Fruit fly (Drosophila melanogaster) S2 (cell line): ENCODE measurements around the gene CG17110.

ENCODE experiments used
- CG8478 ChIP-seq: fragments of >200 bp; optimal IDR thresholded peaks from 2 replicates; lab custom pipeline; 2018
- CTCF ChIP-seq, 2 experiments: fragments of >200 bp; optimal IDR thresholded peaks; 2 replicates each; lab custom pipeline; 2018

Gene CG17110

DNA sequence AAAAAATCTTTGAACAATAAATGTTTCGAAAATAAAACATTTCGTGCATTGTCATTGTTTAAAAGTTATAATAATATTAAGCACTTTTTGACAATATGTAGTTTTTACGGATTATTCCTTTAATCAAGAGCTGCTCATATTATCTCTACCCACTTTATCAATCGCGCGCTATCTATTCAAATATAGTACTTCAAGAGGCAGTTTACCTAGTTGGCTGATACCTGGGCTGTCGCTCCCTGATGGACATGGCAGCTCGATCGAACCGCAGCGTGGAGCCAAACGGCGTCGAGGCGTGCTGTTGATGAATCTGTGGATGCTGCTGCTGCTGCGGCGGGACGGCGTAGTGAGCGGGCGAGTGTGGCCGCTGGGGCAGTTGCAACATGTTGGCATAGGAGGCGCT, 31.4 kb upstream of the CG17110 start:
- TF ChIP-seq CTCF (optimal IDR thresholded peaks at IDR 0.05; lab: Kevin White, UChicago) (no peak), CG8478 (lab: Kevin White, UChicago) (no peak)

DNA sequence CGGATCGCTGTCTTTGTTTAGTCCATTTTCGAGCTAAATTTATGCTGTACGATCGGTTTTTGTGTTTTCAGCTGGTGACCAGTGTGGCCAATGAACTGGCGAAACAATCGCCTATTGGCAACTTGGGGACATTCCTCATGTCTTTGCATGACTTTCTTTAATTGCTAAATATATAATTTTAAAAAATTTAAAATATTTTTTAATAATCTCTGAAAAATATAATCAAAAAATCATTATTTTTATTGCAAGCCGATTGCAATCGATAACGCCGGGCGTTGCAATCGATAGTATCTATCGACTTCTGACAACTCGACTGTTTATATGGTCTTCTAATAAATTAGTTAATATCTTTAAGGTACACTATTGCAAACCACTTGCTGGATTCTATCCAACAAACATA, 30.3 kb upstream of the CG17110 start, which contains the start of the genes sav and Ublcp1:
sav (minus strand) TSS at position 96 of the 400 bp plus-strand sequence.
Ublcp1 (plus strand) TSS at position 285 of the 400 bp plus-strand sequence.
- TF ChIP-seq CG8478 (lab: Kevin White, UChicago) (no peak), CTCF (optimal IDR thresholded peaks at IDR 0.05; lab: Kevin White, UChicago) (no peak)

DNA sequence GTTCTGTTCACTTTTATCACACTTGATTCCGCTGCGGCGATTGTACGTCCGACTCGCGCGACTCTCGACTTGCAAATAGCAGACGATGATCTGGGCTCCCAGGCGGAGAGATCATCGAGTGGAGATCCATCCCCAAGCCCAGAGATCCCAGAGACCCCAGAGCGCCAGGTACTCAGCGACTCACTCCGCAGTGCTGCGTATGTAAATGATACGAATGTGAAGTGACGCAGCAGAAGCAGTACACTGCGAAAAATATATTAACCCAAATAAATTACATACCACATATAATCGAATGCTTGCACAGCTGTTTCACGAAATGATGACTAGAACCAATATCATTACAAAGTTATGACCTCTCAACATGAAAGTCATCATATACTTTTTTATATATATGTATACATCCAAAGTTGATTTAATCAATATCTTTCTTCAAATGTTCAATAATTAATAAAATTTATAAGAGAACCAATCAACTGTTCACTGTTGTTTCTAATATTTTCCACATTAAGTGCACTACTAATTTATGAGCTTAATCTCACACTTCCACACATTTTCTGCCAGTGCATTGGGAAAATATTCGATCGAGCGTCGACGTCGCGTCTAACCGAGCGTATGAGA, 24.2 kb upstream of the CG17110 start, which contains the start of gene CG17111:
CG17111 (minus strand) TSS at position 51 of the 618 bp plus-strand sequence.
- TF ChIP-seq CG8478 (lab: Kevin White, UChicago), result no peak
- no peak for TF ChIP-seq CTCF (optimal IDR thresholded peaks at IDR 0.05; lab: Kevin White, UChicago)

DNA sequence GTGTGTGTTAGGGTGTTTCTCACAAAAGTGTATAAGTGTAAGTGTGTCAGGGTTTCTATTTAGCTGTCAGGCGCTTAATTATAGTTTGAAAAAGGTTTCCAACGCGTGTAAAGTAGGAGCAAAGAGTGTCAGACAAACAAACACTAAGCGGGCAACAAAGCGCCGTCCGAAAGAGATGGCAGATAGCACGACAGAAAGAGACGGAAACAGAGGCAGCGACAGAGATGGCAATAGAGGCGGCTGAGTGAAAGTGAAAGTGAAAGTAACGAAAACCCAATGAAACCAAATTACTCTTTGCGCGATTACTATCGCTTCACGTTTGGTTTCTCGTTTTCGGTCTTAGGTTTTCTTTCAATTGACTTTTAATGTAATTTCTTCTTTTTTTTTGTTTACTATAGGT, 17.0 kb upstream of the CG17110 start:
- no peak for TF ChIP-seq CTCF (optimal IDR thresholded peaks at IDR 0.05; lab: Kevin White, UChicago)
- TF ChIP-seq CG8478 (lab: Kevin White, UChicago), result no peak

DNA sequence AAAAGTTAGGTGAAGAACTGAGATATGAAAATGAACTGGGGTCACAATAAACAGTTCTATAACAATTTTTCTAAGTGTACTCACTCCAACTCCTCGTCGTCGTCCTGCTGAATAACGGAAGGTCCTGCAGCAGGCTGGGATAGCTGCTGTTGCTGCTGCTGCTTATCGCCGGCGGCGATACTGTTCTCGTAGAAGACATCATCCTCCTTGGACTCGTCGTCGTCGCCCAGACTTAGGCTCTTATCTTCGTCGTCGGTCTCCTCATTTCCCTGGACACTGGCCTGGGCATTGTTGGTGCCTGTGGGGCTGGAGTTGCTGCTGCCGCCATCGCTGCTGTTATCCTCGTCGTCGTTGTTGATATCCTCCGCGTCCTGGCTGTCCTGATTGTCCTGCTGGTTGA, 10.3 kb upstream of the CG17110 start:
- no peak for TF ChIP-seq CTCF (optimal IDR thresholded peaks at IDR 0.05; lab: Kevin White, UChicago)

DNA sequence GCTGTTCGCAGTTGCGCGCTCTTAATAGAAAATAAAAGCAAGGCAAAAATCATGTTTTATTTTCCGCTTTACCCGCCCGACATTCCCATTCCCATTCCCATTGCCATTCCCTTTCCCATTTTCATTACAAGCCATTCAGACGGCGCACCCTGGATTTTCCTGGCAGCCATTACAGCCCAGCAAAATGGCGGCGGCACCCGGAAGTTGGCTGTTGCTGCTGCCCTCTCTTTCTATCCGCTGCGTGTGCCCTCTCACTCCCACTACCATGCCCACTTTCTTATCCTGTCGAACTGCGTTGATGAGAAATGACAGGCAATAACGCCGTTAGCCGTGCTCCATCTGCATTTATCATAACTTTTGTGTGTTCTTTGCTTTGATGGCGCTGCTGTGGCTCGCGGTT, 3.3 kb upstream of the CG17110 start:
- no peak for TF ChIP-seq CG8478 (lab: Kevin White, UChicago)
- no peak for TF ChIP-seq CTCF (optimal IDR thresholded peaks at IDR 0.05; lab: Kevin White, UChicago)

DNA sequence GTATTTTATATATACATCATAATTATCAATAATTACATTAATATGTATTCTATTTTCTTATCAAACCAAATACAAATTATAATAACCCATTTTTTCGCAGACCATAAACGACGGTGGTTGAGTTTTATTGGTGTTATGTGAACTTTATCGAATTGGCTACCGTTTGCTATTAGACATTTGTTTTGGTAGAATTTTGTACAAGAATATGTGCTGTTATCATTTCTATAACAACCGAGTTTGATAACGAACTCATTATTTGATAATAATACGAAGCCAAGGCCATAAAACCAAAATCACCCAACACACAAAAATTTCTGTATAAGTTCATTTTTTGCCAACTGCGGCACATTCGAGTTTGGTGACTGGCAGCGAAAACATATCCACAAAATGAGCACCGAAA, 3.8 kb downstream of the CG17110 start, which contains the start of gene CG17109:
CG17109 (plus strand) TSS at position 345 of the 400 bp plus-strand sequence.
- no peak for TF ChIP-seq CTCF (optimal IDR thresholded peaks at IDR 0.05; lab: Kevin White, UChicago)
- no peak for TF ChIP-seq CG8478 (lab: Kevin White, UChicago)

DNA sequence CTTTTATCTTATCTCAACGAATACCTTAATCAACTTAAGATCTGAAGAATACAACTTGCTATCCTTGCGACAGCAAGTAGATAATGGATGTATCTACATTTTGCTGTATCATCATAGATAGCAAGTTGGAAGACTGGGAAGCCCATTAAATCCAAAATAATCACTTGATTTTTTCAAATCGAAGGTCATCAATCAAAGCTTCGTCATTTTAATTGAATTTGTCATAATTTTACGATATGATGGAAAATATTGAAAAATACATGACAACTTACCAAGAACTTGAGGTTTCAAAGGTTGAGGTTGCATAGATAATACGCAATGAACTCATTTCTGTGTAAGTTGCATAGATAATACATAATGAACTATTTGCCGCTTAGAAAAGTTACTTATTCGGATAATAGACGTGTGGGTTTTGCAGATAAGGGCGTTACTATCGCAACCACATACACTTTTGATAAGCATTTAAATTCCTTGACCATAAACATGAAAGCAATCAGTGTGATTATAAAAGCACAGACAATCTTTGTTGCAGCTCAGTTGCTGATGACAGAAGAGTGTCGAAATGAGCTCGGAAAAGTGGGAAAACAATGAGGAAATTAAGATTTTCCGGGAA, 5.8 kb downstream of the CG17110 start, which contains the start of gene CG6733:
CG6733 (plus strand) TSS at position 532 of the 613 bp plus-strand sequence.
- TF ChIP-seq CTCF (optimal IDR thresholded peaks at IDR 0.05; lab: Kevin White, UChicago), result no peak
- TF ChIP-seq CG8478 (lab: Kevin White, UChicago), result no peak

DNA sequence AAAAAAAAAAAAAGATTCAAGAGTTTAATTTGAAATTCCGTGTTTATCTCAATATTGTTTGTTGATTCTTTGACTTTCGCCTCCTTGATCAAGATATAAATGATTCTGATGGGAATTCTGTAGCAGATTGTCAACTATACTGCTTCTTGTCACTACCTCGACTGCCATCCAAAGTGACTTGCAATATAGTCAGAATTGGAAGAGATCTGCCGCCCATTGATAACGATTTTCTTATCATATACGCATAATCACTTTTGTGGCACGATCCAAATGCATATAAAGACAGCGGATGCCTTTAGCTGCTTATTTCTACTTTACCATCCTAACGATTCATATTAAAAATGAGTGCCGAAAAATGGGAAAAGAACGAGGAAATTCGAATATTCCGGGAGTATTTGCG, 7.7 kb downstream of the CG17110 start, which contains the start of gene CG6738:
CG6738 (plus strand) TSS at position 301 of the 400 bp plus-strand sequence.
- TF ChIP-seq CG8478 (lab: Kevin White, UChicago) (no peak), CTCF (optimal IDR thresholded peaks at IDR 0.05; lab: Kevin White, UChicago) (no peak)

DNA sequence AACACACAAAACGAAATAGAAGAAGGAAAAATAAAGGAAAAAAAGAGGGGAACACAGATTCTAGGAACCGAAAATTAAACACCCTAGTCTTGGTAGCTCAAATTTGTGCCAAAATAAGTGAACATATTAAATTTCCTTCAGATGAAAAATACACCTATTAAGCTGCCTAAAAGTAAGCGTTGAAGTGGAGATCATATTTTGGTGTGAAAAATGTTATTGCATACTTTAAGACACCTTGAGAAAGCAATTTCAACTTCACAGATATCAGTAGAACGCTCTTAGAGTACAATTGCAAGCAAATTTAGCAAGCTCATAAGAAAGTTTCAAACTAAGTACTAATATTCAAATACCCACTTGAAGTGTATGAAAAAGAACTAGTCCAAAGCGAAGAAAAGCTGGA, 19.2 kb downstream of the CG17110 start:
- TF ChIP-seq CTCF (optimal IDR thresholded peaks at IDR 0.05; lab: Kevin White, UChicago) (no peak), CG8478 (lab: Kevin White, UChicago) (no peak)

DNA sequence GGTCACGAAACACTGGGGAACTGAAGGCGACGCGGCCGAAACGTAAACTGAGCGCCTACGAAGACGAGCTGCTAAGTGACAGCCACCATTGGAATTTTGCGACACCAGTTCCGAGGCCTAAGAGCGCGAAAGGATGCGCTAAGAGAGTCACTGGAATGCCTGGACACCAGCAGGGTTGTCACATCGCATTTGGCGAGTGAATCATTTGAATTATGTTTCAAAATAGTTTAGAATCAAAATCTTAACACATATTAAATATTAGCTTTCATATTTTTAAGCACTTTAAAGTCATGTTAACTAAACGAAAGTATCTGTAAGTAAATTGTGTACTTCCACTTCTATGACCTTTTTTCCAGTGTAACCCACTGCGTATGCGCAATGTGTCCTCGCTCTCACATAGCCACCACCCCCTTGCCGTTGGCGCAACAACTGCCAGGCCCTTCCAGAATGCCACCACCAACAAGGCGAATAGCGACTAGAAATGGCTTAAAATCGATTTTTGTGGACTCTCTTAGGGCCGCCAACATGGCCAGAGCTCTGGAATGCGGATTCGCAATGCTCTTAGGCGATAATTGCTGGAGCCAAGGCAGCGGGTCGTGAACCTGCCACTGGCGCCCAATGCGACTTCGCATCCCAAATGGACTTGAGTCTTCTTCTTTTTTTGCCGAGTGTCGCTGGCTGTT, 21.3 kb downstream of the CG17110 start, which contains the start of gene Cow:
Cow (minus strand) TSS at position 51 of the 683 bp plus-strand sequence.
- TF ChIP-seq CTCF (optimal IDR thresholded peaks at IDR 0.05; lab: Kevin White, UChicago) (no peak), CG8478 (lab: Kevin White, UChicago) (no peak)

DNA sequence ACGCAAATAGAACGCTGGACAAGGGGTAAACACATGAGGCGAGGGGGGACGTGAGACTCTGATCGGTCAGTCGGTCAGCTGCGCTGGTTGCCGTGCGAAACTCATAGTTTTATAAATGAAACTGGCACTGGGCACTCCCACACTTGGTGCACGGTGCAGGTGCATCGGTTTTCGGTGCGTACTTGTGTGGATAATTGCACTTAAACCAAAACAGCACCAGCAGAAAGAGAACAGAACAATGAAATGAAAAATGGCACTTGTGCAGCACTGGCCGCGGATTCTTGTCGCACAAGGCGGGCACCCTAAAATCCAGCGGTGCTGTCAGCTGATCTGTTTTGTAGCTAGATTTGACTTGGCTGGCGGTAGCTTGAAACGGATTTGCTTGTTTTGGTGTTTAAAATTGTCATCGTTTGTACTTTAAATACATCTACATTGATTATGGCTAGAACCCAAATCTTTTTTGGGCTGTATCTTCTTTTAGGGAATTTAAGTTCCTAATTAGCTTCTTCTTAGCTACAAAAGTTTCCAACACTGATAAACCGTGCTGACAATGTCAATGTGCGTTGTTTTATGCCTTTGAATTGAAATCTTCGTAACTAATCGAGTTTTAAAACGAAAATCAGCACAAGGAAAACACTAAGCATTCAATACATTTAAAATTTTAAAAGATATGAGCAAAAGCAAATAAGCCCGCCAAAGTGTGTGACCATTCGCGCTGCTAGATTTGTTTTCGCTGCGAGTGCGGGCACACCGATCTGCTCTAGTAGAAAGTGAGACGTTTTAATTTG, 26.4 kb downstream of the CG17110 start, which contains the start of the genes Rassf and CenB1A:
Rassf (minus strand) TSS at position 249 of the 788 bp plus-strand sequence.
CenB1A (plus strand) TSS at position 718 of the 788 bp plus-strand sequence.
- no peak for TF ChIP-seq CG8478 (lab: Kevin White, UChicago)
- TF ChIP-seq CTCF (optimal IDR thresholded peaks at IDR 0.05; lab: Kevin White, UChicago), result no peak

DNA sequence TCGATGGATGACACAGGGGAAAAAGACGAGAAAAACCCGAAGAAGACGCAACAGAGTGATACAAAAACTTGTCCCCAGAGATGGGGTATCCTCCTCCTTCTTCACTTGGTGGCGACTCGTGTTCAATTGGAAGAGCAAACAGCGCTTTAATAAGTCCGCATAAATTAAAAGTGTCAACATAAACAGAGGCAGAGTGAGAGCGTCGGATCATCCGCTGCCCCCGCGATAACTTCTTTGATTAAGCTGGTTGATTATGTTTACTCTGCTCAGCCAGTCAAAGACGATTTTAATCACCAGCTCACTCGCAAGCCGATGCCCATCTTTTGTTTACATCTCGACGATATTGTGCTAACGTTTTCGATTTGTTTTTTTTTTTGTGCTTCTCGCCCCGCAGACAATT, 28.3 kb downstream of the CG17110 start:
- TF ChIP-seq CG8478 (lab: Kevin White, UChicago) (no peak), CTCF (optimal IDR thresholded peaks at IDR 0.05; lab: Kevin White, UChicago) (no peak)

DNA sequence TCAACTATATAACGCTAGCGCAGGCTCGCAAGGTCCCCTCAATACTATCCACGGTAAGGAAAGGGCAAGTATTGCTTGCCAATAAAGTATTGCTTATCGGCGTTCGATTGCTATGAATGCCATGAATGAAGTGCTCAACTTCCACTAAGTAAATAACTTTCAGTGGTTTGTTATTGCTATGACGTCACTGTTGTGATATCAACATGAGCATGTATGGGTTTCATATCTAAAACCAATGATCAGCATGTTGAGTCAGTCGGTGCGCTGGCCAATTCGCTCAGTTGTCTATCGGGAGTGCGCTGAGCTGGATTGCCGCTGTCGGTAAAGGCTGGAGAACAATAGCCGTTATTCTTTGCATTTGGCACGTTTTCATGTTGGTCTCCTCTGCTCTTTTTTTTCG, 29.4 kb downstream of the CG17110 start:
- no peak for TF ChIP-seq CTCF (optimal IDR thresholded peaks at IDR 0.05; lab: Kevin White, UChicago)
- no peak for TF ChIP-seq CG8478 (lab: Kevin White, UChicago)
